Worm (Caenorhabditis elegans) whole organism, L3 larva: Measurements from ENCODE around the gene nono-1.
A peak's percentile ranks its signal among the peaks of the same experiment; 100 is the strongest.

Experiments
- R02D3.7 ChIP-seq: fragments of 150-350 bp; optimal IDR thresholded peaks from 2 replicates; lab custom pipeline; 2014; ENCODE audit warnings: missing biosample characterization, missing genetic modification characterization
- ZK546.5 ChIP-seq: sonication (generic microtip); optimal IDR thresholded peaks from 2 replicates; lab custom pipeline; 2017; ENCODE audit warnings: missing biosample characterization, missing genetic modification characterization
- aly-2 ChIP-seq: fragments of 150-350 bp; optimal IDR thresholded peaks from 2 replicates; lab custom pipeline; 2014; ENCODE audit warnings: missing biosample characterization, missing genetic modification characterization
- ama-1 ChIP-seq: fragments of 150-350 bp; optimal IDR thresholded peaks from 2 replicates; lab custom pipeline; 2018
- ceh-16 ChIP-seq: sonication (generic microtip); optimal IDR thresholded peaks from 2 replicates; lab custom pipeline; 2017; ENCODE audit warnings: missing biosample characterization, missing genetic modification characterization
- ceh-28 ChIP-seq: fragments of 150-350 bp; optimal IDR thresholded peaks from 2 replicates; lab custom pipeline; 2014; ENCODE audit warnings: missing biosample characterization, missing genetic modification reagents, missing genetic modification characterization
- ceh-82 ChIP-seq: fragments of 150-350 bp; optimal IDR thresholded peaks from 2 replicates; lab custom pipeline; 2014; ENCODE audit warnings: missing biosample characterization, missing genetic modification characterization
- egl-27 ChIP-seq: sonication (generic microtip); optimal IDR thresholded peaks from 4 replicates; lab custom pipeline; 2017; ENCODE audit warnings: missing biosample characterization, missing genetic modification reagents, missing genetic modification characterization
- egl-5 ChIP-seq: fragments of 150-350 bp; optimal IDR thresholded peaks from 2 replicates; lab custom pipeline; 2017; ENCODE audit warnings: missing biosample characterization, missing genetic modification reagents, missing genetic modification characterization, inconsistent platforms
- elt-2 ChIP-seq: sonication (generic microtip); optimal IDR thresholded peaks from 2 replicates; lab custom pipeline; 2016; ENCODE audit warnings: missing genetic modification reagents, mild to moderate bottlenecking, missing genetic modification characterization, missing compliant biosample characterization
- eor-1 ChIP-seq, 2 experiments: fragments of 150-350 bp; optimal IDR thresholded peaks; 2 replicates each; lab custom pipeline; 2014 to 2018; ENCODE audit warnings: missing biosample characterization in 2 of 2, missing genetic modification characterization in 2 of 2
- fkh-10 ChIP-seq: sonication (generic microtip); optimal IDR thresholded peaks from 2 replicates; lab custom pipeline; 2017; ENCODE audit warnings: missing biosample characterization, missing genetic modification reagents, missing genetic modification characterization
- fkh-2 ChIP-seq: fragments of 150-350 bp; optimal IDR thresholded peaks from 2 replicates; lab custom pipeline; 2014; ENCODE audit warnings: missing biosample characterization, missing genetic modification reagents, missing genetic modification characterization
- hmg-11 ChIP-seq: sonication (generic microtip); optimal IDR thresholded peaks from 2 replicates; lab custom pipeline; 2016; ENCODE audit warnings: missing genetic modification characterization, missing compliant biosample characterization
- jun-1 ChIP-seq: fragments of 150-350 bp; optimal IDR thresholded peaks from 2 replicates; lab custom pipeline; 2014; ENCODE audit warnings: missing biosample characterization, missing genetic modification reagents, missing genetic modification characterization
- lin-39 ChIP-seq: fragments of 150-350 bp; optimal IDR thresholded peaks from 2 replicates; lab custom pipeline; 2018; ENCODE audit warnings: missing biosample characterization, missing genetic modification reagents, missing genetic modification characterization
- lsy-12 ChIP-seq: sonication (generic microtip); optimal IDR thresholded peaks from 2 replicates; lab custom pipeline; 2016; ENCODE audit warnings: mild to moderate bottlenecking, missing genetic modification characterization, missing compliant biosample characterization
- mdl-1 ChIP-seq: fragments of 150-350 bp; optimal IDR thresholded peaks from 2 replicates; lab custom pipeline; 2014; ENCODE audit warnings: missing biosample characterization, missing genetic modification characterization
- nfya-1 ChIP-seq: sonication (generic microtip); optimal IDR thresholded peaks from 2 replicates; lab custom pipeline; 2017; ENCODE audit warnings: missing genetic modification characterization, mild to moderate bottlenecking, missing compliant biosample characterization, antibody characterized with exemption, moderate library complexity; ENCODE audit not compliant: insufficient read depth
- nhr-11 ChIP-seq: fragments of 150-350 bp; optimal IDR thresholded peaks from 2 replicates; lab custom pipeline; 2014; ENCODE audit warnings: missing biosample characterization, missing genetic modification characterization
- nhr-12 ChIP-seq: fragments of 150-350 bp; optimal IDR thresholded peaks from 2 replicates; lab custom pipeline; 2014; ENCODE audit warnings: missing biosample characterization, missing genetic modification characterization
- nhr-23 ChIP-seq: fragments of 150-350 bp; optimal IDR thresholded peaks from 2 replicates; lab custom pipeline; 2014; ENCODE audit warnings: missing biosample characterization, missing genetic modification reagents, missing genetic modification characterization
- nhr-237 ChIP-seq: fragments of 150-350 bp; optimal IDR thresholded peaks from 2 replicates; lab custom pipeline; 2014; ENCODE audit warnings: missing biosample characterization, missing genetic modification characterization
- nhr-25 ChIP-seq: sonication (generic microtip); optimal IDR thresholded peaks from 2 replicates; lab custom pipeline; 2017; ENCODE audit warnings: missing biosample characterization, missing genetic modification characterization
- nhr-43 ChIP-seq: sonication (generic microtip); optimal IDR thresholded peaks from 2 replicates; lab custom pipeline; 2016; ENCODE audit warnings: mild to moderate bottlenecking, missing genetic modification characterization, missing compliant biosample characterization; ENCODE audit not compliant: poor library complexity, severe bottlenecking
- nhr-76 ChIP-seq: fragments of 150-350 bp; sonication (generic microtip); optimal IDR thresholded peaks from 5 replicates; lab custom pipeline; 2014; ENCODE audit warnings: missing biosample characterization, missing genetic modification characterization
- pha-4 ChIP-seq: fragments of 150-350 bp; optimal IDR thresholded peaks from 2 replicates; lab custom pipeline; 2014; ENCODE audit warnings: missing biosample characterization, missing genetic modification reagents, missing genetic modification characterization
- pqm-1 ChIP-seq: fragments of 150-350 bp; optimal IDR thresholded peaks from 2 replicates; lab custom pipeline; 2017; ENCODE audit warnings: missing biosample characterization, missing genetic modification characterization, inconsistent platforms
- sea-2 ChIP-seq: fragments of 150-350 bp; sonication (generic microtip); optimal IDR thresholded peaks from 4 replicates; lab custom pipeline; 2014; ENCODE audit warnings: missing biosample characterization, missing genetic modification reagents, missing genetic modification characterization
- skn-1 ChIP-seq: fragments of 150-350 bp; optimal IDR thresholded peaks from 2 replicates; lab custom pipeline; 2014; ENCODE audit warnings: missing biosample characterization, missing genetic modification characterization
- snpc-4 ChIP-seq: fragments of 150-350 bp; optimal IDR thresholded peaks from 2 replicates; lab custom pipeline; 2014; ENCODE audit warnings: missing biosample characterization, missing genetic modification characterization
- tbx-2 ChIP-seq: sonication (generic microtip); optimal IDR thresholded peaks from 2 replicates; lab custom pipeline; 2016; ENCODE audit warnings: mild to moderate bottlenecking, missing genetic modification characterization, missing compliant biosample characterization
- unc-39 ChIP-seq: sonication (generic microtip); optimal IDR thresholded peaks from 4 replicates; lab custom pipeline; 2017; ENCODE audit warnings: missing biosample characterization, missing genetic modification characterization
- zag-1 ChIP-seq: fragments of 150-350 bp; optimal IDR thresholded peaks from 2 replicates; lab custom pipeline; 2014; ENCODE audit warnings: missing biosample characterization, missing genetic modification characterization
- ztf-11 ChIP-seq: fragments of 150-350 bp; optimal IDR thresholded peaks from 2 replicates; lab custom pipeline; 2014; ENCODE audit warnings: missing biosample characterization, missing genetic modification characterization
- ztf-4 ChIP-seq: fragments of 150-350 bp; optimal IDR thresholded peaks from 2 replicates; lab custom pipeline; 2014; ENCODE audit warnings: missing biosample characterization, missing genetic modification characterization

nono-1 gene

DNA sequence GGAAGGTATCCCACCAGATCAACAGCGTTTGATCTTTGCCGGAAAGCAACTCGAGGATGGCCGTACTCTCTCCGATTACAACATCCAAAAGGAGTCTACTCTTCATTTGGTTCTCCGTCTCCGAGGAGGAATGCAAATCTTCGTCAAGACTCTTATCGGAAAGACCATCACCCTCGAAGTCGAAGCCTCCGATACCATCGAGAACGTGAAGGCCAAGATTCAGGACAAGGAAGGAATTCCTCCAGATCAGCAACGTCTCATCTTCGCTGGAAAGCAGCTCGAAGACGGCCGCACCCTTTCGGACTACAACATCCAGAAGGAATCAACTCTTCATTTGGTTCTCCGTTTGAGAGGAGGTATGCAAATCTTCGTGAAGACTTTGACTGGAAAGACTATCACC, 15.9 kb downstream of the nono-1 start:
- TF ChIP-seq ZK546.5 (tag; lab: Kevin White, UChicago) (no peak), ama-1 (peak; percentile 90)
- TF ChIP-seq, all 47 proteins: peak for 1

DNA sequence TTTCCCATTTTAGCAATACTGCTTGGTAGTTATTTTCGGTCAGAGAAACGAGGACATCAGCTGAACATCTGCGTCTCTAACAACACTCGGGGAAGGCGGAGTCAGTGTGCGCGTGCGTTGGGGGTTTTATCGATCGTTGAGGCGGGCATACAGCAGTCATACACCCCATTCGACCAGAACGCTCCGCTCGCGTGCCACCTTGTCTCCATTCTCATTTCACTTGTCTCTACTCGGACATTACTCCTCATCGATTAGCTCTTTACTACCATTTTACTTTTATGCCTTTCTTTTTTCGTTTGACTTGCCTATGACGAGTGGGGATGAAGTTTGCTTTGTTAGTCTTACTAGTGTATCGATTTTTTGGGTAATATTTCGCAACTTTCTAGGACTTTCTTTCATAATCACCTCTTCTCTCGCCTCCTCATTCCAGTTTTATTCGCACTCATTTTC, 17.5 kb downstream of the nono-1 start:
- TF ChIP-seq ceh-28 (tag; lab: Kevin White, UChicago) = peak; percentile 87
- no peak for TF ChIP-seq eor-1 (tag; optimal IDR thresholded peaks at IDR 0.05; lab: Kevin White, UChicago)
- peak; percentile 31 for TF ChIP-seq nhr-11
- peak; percentile 21 for TF ChIP-seq pqm-1 (tag; lab: Kevin White, UChicago)
- no peak for TF ChIP-seq ztf-4
- TF ChIP-seq aly-2 (tag; lab: Kevin White, UChicago) = peak; percentile 2
- no peak for TF ChIP-seq nhr-43 (tag; lab: Kevin White, UChicago)
- peak; percentile 78 for TF ChIP-seq nhr-25
- peak; percentile 78 for TF ChIP-seq fkh-10 (GFP tag; lab: Kevin White, UChicago)
- TF ChIP-seq hmg-11 (tag; lab: Kevin White, UChicago) = peak; percentile 61
- peak; percentile 30 for TF ChIP-seq R02D3.7 (tag; lab: Kevin White, UChicago)
- TF ChIP-seq tbx-2 (tag; lab: Kevin White, UChicago) = peak; percentile 12
- TF ChIP-seq sea-2 = peak; percentile 76
- no peak for TF ChIP-seq ceh-16 (tag; lab: Kevin White, UChicago)
- TF ChIP-seq lsy-12 (tag; lab: Kevin White, UChicago) = peak; percentile 3
- TF ChIP-seq unc-39 = no peak
- no peak for TF ChIP-seq nhr-76 (tag; lab: Kevin White, UChicago)
- TF ChIP-seq fkh-2 (tag; lab: Kevin White, UChicago) = no peak
- TF ChIP-seq snpc-4 = no peak
- TF ChIP-seq nhr-237 = no peak
- peak; percentile 97 for TF ChIP-seq ama-1
- TF ChIP-seq elt-2 (tag; lab: Kevin White, UChicago) = peak; percentile 52
- TF ChIP-seq zag-1 (tag; lab: Kevin White, UChicago) = no peak
- no peak for TF ChIP-seq ztf-11
- TF ChIP-seq nfya-1 (tag; lab: Kevin White, UChicago) = peak; percentile 78
- no peak for TF ChIP-seq nhr-12 (tag; lab: Kevin White, UChicago)
- TF ChIP-seq mdl-1 (tag; lab: Kevin White, UChicago) = peak; percentile 78
- TF ChIP-seq nhr-23 (tag; lab: Kevin White, UChicago) = peak; percentile 63
- peak; percentile 20 for TF ChIP-seq jun-1 (tag; lab: Kevin White, UChicago)
- TF ChIP-seq lin-39 (tag; lab: Kevin White, UChicago) = peak; percentile 95
- no peak for TF ChIP-seq skn-1 (tag; lab: Kevin White, UChicago)
- TF ChIP-seq egl-5 = peak; percentile 76

DNA sequence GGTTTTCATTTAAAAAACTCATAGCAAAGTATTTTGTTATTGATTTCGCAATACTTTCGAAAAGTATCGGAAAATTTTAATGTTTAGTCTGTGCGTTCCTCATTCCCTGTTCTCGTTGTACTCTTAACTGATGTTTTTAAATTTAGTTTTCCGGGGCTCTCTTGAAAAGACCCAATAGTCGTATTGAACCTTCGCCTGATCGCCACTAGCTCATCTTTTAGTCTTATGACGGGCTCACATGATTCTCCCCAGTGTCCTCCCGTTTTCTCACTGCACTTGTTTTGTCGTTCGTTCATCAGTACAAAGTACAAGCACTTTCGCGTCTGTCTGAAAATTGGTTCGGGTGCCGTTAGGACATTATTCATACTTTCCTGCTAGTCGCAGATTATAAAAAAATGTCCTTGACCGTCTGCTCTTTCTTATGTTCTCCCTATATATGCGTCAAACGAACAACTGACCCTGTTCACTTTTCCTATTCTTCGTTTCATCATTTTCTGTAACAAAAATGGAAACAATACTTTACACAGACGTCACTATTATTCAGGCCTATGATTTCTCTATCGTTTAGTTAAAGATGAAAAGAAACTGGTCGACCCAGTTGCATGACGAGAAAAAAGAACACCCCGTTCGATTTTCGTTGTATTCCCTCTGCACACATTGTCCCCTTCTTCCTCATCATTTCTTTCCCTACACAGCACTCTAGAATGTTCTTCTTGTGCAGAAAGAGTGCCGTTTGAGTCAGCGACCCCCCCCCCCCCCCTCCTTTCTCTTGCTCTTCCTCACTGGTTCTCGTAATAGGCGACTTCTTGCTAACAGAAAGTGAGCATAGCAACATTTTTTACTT, 18.4 kb downstream of the nono-1 start, which contains the start of gene ubq-1:
ubq-1 (plus strand) TSS at position 802 of the 844 bp plus-strand sequence.
- TF ChIP-seq egl-27 (peak; percentile 15), egl-5 (no peak), sea-2 (no peak), ztf-4 (no peak), nfya-1 (tag; lab: Kevin White, UChicago) (peak; percentile 24), ama-1 (peak; percentile 59), pha-4 (tag; lab: Kevin White, UChicago) (peak; percentile 61), ceh-82 (tag; lab: Kevin White, UChicago) (peak; percentile 15), mdl-1 (tag; lab: Kevin White, UChicago) (no peak), elt-2 (tag; lab: Kevin White, UChicago) (peak; percentile 15), hmg-11 (tag; lab: Kevin White, UChicago) (peak; percentile 28), nhr-25 (peak; percentile 64), nhr-23 (tag; lab: Kevin White, UChicago) (peak; percentile 7)
- TF ChIP-seq, all 47 proteins: peak for 9
